Fruit fly (Drosophila melanogaster): ENCODE data around the gene ssp2.

Gene ssp2

dm6 chr3L:13938470-13939150, 26.4 kb upstream of the ssp2 start (continued):
- TF ChIP-seq fd3F (GFP tag; optimal IDR thresholded peaks at IDR 0.05) (peak; percentile 84), Gug (GFP tag; IDR thresholded peaks at IDR 0.05) (peak; percentile 67; the same call in 3 of the 4 replicates), slbo (GFP tag; IDR thresholded peaks at IDR 0.05) (peak; percentile 65), cwo (GFP tag; optimal IDR thresholded peaks at IDR 0.05) (peak; percentile 86), CG10209 (GFP tag; optimal IDR thresholded peaks at IDR 0.05) (peak; percentile 91), CG11504 (tag; optimal IDR thresholded peaks at IDR 0.05) (peak; percentile 94), trem (tag; optimal IDR thresholded peaks at IDR 0.05) (peak; percentile 70), Sox100B (GFP tag; optimal IDR thresholded peaks at IDR 0.05) (peak; percentile 96), E2f2 (GFP tag; IDR thresholded peaks at IDR 0.05) (peak; percentile 47), ssp (GFP tag; IDR thresholded peaks at IDR 0.05) (peak; percentile 60; the same call in 1 of the 2 replicates), CG12219 (GFP tag; optimal IDR thresholded peaks at IDR 0.05) (peak; percentile 87), CG14667 (GFP tag; IDR thresholded peaks at IDR 0.05) (peak; percentile 66; the same call in 1 of the 2 replicates), CG18476 (GFP tag; optimal IDR thresholded peaks at IDR 0.05) (peak; percentile 86), sob (GFP tag; IDR thresholded peaks at IDR 0.05) (peak; percentile 49; the same call in 1 of the 2 replicates), CoRest (tag; optimal IDR thresholded peaks at IDR 0.05) (peak; percentile 96), run (tag; optimal IDR thresholded peaks at IDR 0.05) (peak; percentile 73), unc-4 (GFP tag; IDR thresholded peaks at IDR 0.05; ENCODE audit: partially characterized antibody) (no peak), Asciz (GFP tag; optimal IDR thresholded peaks at IDR 0.05) (peak; percentile 83), CG5180 (GFP tag; optimal IDR thresholded peaks at IDR 0.05) (peak; percentile 81), dysf (GFP tag; IDR thresholded peaks at IDR 0.05) (peak; percentile 87), CG8765 (GFP tag; IDR thresholded peaks at IDR 0.05) (0 out of 2 replicates have a peak, but pooled peaks have one; percentile 50), CG18011 (GFP tag; optimal IDR thresholded peaks at IDR 0.05) (peak; percentile 75), CG4707 (GFP tag; optimal IDR thresholded peaks at IDR 0.05) (peak; percentile 29), Hmr (GFP tag; optimal IDR thresholded peaks at IDR 0.05) (peak; percentile 88), CG16813 (GFP tag; IDR thresholded peaks at IDR 0.05; ENCODE audit: partially characterized antibody) (no peak), row (GFP tag; IDR thresholded peaks at IDR 0.05) (peak; percentile 85), Hsf (GFP tag; optimal IDR thresholded peaks at IDR 0.05) (peak; percentile 92), D19A (tag; optimal IDR thresholded peaks at IDR 0.05) (peak; percentile 82), gem (tag; optimal IDR thresholded peaks at IDR 0.05) (peak; percentile 90), inv (GFP tag; IDR thresholded peaks at IDR 0.05; ENCODE audit: partially characterized antibody) (no peak), Hr51 (GFP tag; optimal IDR thresholded peaks at IDR 0.05) (peak; percentile 83 to 93), B-H1 (GFP tag; IDR thresholded peaks at IDR 0.05) (peak; percentile 33; the same call in 1 of the 3 replicates), scrt (GFP tag; optimal IDR thresholded peaks at IDR 0.05) (peak; percentile 84), CG43689 (GFP tag; IDR thresholded peaks at IDR 0.05) (peak; percentile 11; the same call in 1 of the 2 replicates), Aef1 (GFP tag; IDR thresholded peaks at IDR 0.05) (peak; percentile 43; the same call in 2 of the 3 replicates), tna (GFP tag; IDR thresholded peaks at IDR 0.05; ENCODE audit: partially characterized antibody) (no peak), ash1 (GFP tag; optimal IDR thresholded peaks at IDR 0.05) (no peak), Oli (tag; optimal IDR thresholded peaks at IDR 0.05) (peak; percentile 95), CG12744 (GFP tag; optimal IDR thresholded peaks at IDR 0.05) (peak; percentile 81), Eip74EF (GFP tag; optimal IDR thresholded peaks at IDR 0.05) (peak in 1 of 2 experiments; percentile 73), CrebB (tag; optimal IDR thresholded peaks at IDR 0.05) (peak; percentile 70), CG6272 (GFP tag; IDR thresholded peaks at IDR 0.05) (peak; percentile 61), gsb-n (tag; optimal IDR thresholded peaks at IDR 0.05) (peak; percentile 27), Bdp1 (GFP tag; optimal IDR thresholded peaks at IDR 0.05) (peak; percentile 74), CG12299 (tag; optimal IDR thresholded peaks at IDR 0.05) (peak; percentile 64), CG3847 (GFP tag; IDR thresholded peaks at IDR 0.05) (peak; percentile 69; the same call in 1 of the 2 replicates), ara (GFP tag; IDR thresholded peaks at IDR 0.05) (peak; percentile 52)
